Worm (Caenorhabditis elegans): ENCODE measurements around the gene K09C8.7.

Gene K09C8.7

ce11 chrX:10958427-10958826 lies 7.2 kb upstream of the K09C8.7 start, which contains the start of gene nlp-19:
Gene nlp-19 (plus strand): TSS chrX:10958727.
- TF ChIP-seq jun-1 (tag; optimal IDR thresholded peaks at IDR 0.05) (no peak), F49E8.2 (tag; optimal IDR thresholded peaks at IDR 0.05; ENCODE audit: borderline replicate concordance) (no peak), nhr-237 (tag; optimal IDR thresholded peaks at IDR 0.05) (no peak), daf-8 (GFP tag; IDR thresholded peaks at IDR 0.05) (no peak), nhr-42 (GFP tag; IDR thresholded peaks at IDR 0.05) (no peak), fos-1 (tag; optimal IDR thresholded peaks at IDR 0.05) (no peak), tag-97 (GFP tag; IDR thresholded peaks at IDR 0.05) (no peak), lsy-2 (tag; optimal IDR thresholded peaks at IDR 0.05) (no peak), duxl-1 (tag; optimal IDR thresholded peaks at IDR 0.05; ENCODE audit: poor library complexity) (no peak), lin-1 (GFP tag; IDR thresholded peaks at IDR 0.05) (no peak), lin-38 (GFP tag; IDR thresholded peaks at IDR 0.05) (no peak), T20F7.1 (GFP tag; optimal IDR thresholded peaks at IDR 0.05) (no peak), lim-7 (GFP tag; IDR thresholded peaks at IDR 0.05) (no peak), cey-2 (tag; optimal IDR thresholded peaks at IDR 0.05; ENCODE audit: borderline replicate concordance, insufficient read depth) (no peak), F10B5.3 (tag; optimal IDR thresholded peaks at IDR 0.05) (no peak), fkh-10 (GFP tag; optimal IDR thresholded peaks at IDR 0.05) (no peak), unc-62 (GFP tag; optimal IDR thresholded peaks at IDR 0.05 in 1 of 2) (no peak), unc-62 (tag; optimal IDR thresholded peaks at IDR 0.05) (no peak)

DNA sequence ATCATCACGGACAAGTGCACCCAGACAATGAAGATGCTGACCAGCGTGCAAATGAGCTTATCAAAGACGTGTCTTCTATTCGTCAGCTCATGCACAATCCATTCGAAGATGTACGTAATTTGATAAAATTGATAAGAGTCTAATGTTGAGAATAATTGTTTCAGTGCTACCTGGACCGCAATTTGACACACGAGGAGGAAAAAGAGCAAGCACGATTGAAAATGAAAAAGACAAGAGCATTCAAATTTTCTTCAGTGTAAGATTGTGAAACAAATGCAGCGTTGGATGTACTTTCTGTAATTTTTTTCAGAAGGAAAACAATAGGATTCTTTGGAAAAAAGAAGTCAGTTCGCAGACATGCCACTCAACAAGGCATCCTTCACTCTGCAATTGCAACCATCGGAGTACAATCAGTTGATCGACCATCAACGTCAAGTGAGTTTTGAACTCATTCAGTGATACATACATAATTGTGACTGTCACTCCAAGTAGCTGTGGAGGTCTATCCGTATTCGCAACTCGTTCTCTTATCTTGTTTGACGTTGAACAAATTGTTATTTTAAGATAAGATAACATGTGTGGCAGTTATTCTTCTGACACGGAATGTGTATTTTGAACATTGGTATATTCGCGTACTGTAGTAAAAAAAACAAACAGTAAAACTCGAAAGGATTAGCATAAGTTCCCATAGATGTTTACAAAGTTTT lies 5.9 kb upstream of the K09C8.7 start:
- TF ChIP-seq F10B5.3 (tag; optimal IDR thresholded peaks at IDR 0.05) (no peak), unc-62 (GFP tag; optimal IDR thresholded peaks at IDR 0.05 in 1 of 2) (peak in 1 of 2 experiments; percentile 92), unc-62 (tag; optimal IDR thresholded peaks at IDR 0.05) (no peak), nhr-6 (tag; optimal IDR thresholded peaks at IDR 0.05) (no peak), tra-1 (GFP tag; IDR thresholded peaks at IDR 0.05) (peak; percentile 38; the same call in 1 of the 2 replicates), aly-2 (tag; optimal IDR thresholded peaks at IDR 0.05) (no peak), ceh-20 (GFP tag; IDR thresholded peaks at IDR 0.05) (no peak), ceh-28 (tag; optimal IDR thresholded peaks at IDR 0.05) (no peak), D1046.2 (GFP tag; IDR thresholded peaks at IDR 0.05) (no peak), ces-1 (GFP tag; optimal IDR thresholded peaks at IDR 0.05) (no peak), hlh-11 (tag; optimal IDR thresholded peaks at IDR 0.05) (peak; percentile 11), F37D6.2 (tag; optimal IDR thresholded peaks at IDR 0.05) (no peak), ceh-44 (GFP tag; IDR thresholded peaks at IDR 0.05) (no peak), nhr-48 (tag; optimal IDR thresholded peaks at IDR 0.05) (peak; percentile 25), dmd-9 (GFP tag; IDR thresholded peaks at IDR 0.05) (no peak), daf-16 (GFP tag; optimal IDR thresholded peaks at IDR 0.05) (no peak), daf-16 (tag; optimal IDR thresholded peaks at IDR 0.05) (peak; percentile 21), lsy-2 (tag; optimal IDR thresholded peaks at IDR 0.05) (no peak), dmd-6 (GFP tag; IDR thresholded peaks at IDR 0.05) (peak; percentile 89), nhr-25 (tag; optimal IDR thresholded peaks at IDR 0.05; ENCODE audit: borderline replicate concordance, insufficient read depth) (no peak), dve-1 (tag; optimal IDR thresholded peaks at IDR 0.05; ENCODE audit: insufficient read depth) (peak; percentile 38), php-3 (GFP tag; IDR thresholded peaks at IDR 0.05) (0 out of 2 replicates have a peak, but pooled peaks have one; percentile 48), unc-130 (GFP tag; optimal IDR thresholded peaks at IDR 0.05) (no peak), nhr-11 (tag; optimal IDR thresholded peaks at IDR 0.05) (no peak), lin-13 (GFP tag; optimal IDR thresholded peaks at IDR 0.05) (no peak), zag-1 (tag; optimal IDR thresholded peaks at IDR 0.05) (no peak), lin-1 (GFP tag; IDR thresholded peaks at IDR 0.05) (0 out of 2 replicates have a peak, but pooled peaks have one; percentile 13), nhr-28 (tag; optimal IDR thresholded peaks at IDR 0.05) (peak; percentile 45), pqm-1 (tag; optimal IDR thresholded peaks at IDR 0.05) (peak; percentile 5)
